Worm (Caenorhabditis elegans): Measurements from ENCODE around the gene him-17.

DNA sequence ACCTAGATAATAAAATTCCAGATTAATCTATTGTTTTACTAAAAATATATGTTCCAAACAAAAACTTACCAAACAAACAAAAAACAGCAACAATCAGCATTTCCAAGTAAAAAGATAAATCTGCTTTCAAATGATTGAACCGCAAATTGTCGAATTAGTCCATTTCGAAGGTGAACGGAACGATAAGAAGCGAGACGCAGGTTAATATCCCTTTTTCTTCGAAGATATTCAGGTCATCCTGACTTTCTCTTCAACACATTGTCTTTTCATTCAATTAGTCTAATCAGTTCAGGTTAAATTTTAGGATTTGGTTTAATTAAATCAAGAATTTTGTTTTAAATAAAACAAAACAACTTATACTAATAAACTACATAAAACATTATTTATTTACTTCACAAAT, 43.1 kb upstream of the him-17 start, which contains the start of gene B0365.9:
- TF ChIP-seq hmg-1.1 (GFP tag; IDR thresholded peaks at IDR 0.05) = no peak
- TF ChIP-seq ztf-11 (tag; optimal IDR thresholded peaks at IDR 0.05) = no peak
- no peak for TF ChIP-seq ceh-82 (tag; optimal IDR thresholded peaks at IDR 0.05)
- no peak for TF ChIP-seq D1046.2 (GFP tag; IDR thresholded peaks at IDR 0.05)
- TF ChIP-seq ama-1 (optimal IDR thresholded peaks at IDR 0.05) = no peak
- no peak for TF ChIP-seq lin-15B (tag; optimal IDR thresholded peaks at IDR 0.05)
- no peak for TF ChIP-seq aly-2 (tag; optimal IDR thresholded peaks at IDR 0.05)
- TF ChIP-seq ceh-28 (tag; optimal IDR thresholded peaks at IDR 0.05) = no peak
- no peak for TF ChIP-seq dmd-9 (GFP tag; IDR thresholded peaks at IDR 0.05)
- no peak for TF ChIP-seq daf-12 (tag; optimal IDR thresholded peaks at IDR 0.05)
- no peak for TF ChIP-seq nhr-77 (tag; optimal IDR thresholded peaks at IDR 0.05)

All from whole organism, L4 larva.